Fruit fly (Drosophila melanogaster) whole organism, embryonic: ENCODE measurements around the gene CG15014.

Source experiments
- CG12104 ChIP-seq: fragments of 200-800 bp; sonication (Bioruptor generic); optimal IDR thresholded peaks from 3 replicates; lab custom pipeline; 2016; ENCODE audit warnings: missing biosample characterization, missing genetic modification characterization
- CG2202 ChIP-seq: fragments of 200-800 bp; sonication (Bioruptor generic); optimal IDR thresholded peaks from 2 replicates; lab custom pipeline; 2018; ENCODE audit warnings: missing biosample characterization, mild to moderate bottlenecking, missing genetic modification characterization
- CG34376 ChIP-seq: fragments of 200-800 bp; sonication (Bioruptor generic); optimal IDR thresholded peaks from 2 replicates; lab custom pipeline; 2018; ENCODE audit warnings: missing biosample characterization, mild to moderate bottlenecking, missing genetic modification characterization
- CG4360 ChIP-seq: fragments of 200-800 bp; sonication (Bioruptor generic); IDR thresholded peaks from 2 replicates; pipeline ENCODE4 v1.3.6; 2022; ENCODE audit warnings: missing biosample characterization, missing genetic modification characterization
- CG4424 ChIP-seq: fragments of 200-800 bp; sonication (Bioruptor generic); optimal IDR thresholded peaks from 3 replicates; lab custom pipeline; 2016; ENCODE audit warnings: missing biosample characterization, missing genetic modification characterization
- CG7928 ChIP-seq: fragments of 200-800 bp; sonication (Bioruptor generic); optimal IDR thresholded peaks from 2 replicates; lab custom pipeline; 2017; ENCODE audit warnings: missing biosample characterization, mild to moderate bottlenecking, missing genetic modification characterization
- CG8089 ChIP-seq: fragments of 200-800 bp; sonication (Bioruptor generic); optimal IDR thresholded peaks from 3 replicates; lab custom pipeline; 2016; ENCODE audit warnings: missing biosample characterization, missing genetic modification characterization
- CG8281 ChIP-seq: fragments of 200-800 bp; sonication (Bioruptor generic); optimal IDR thresholded peaks from 2 replicates; lab custom pipeline; 2018; ENCODE audit warnings: missing biosample characterization, mild to moderate bottlenecking, missing genetic modification characterization, moderate library complexity
- CG8290 ChIP-seq, 3 experiments: fragments of 200-800 bp; sonication (Bioruptor generic); optimal IDR thresholded peaks; 2 replicates each; lab custom pipeline; 2016 to 2019; ENCODE audit warnings: missing biosample characterization in 3 of 3, missing genetic modification characterization in 3 of 3, mild to moderate bottlenecking in 2 of 3, moderate library complexity in 1 of 3
- CG9609 ChIP-seq: fragments of 200-800 bp; sonication (Bioruptor generic); optimal IDR thresholded peaks from 3 replicates; lab custom pipeline; 2016; ENCODE audit warnings: missing biosample characterization, missing genetic modification characterization
- CG9932 ChIP-seq: fragments of 200-800 bp; sonication (Bioruptor generic); IDR thresholded peaks from 2 replicates; pipeline ENCODE4 v1.3.6; 2022; ENCODE audit warnings: missing biosample characterization, missing genetic modification characterization
- Dek ChIP-seq: fragments of 200-800 bp; sonication (Bioruptor generic); optimal IDR thresholded peaks from 3 replicates; lab custom pipeline; 2019; ENCODE audit warnings: missing biosample characterization, mild to moderate bottlenecking, missing genetic modification characterization, moderate library complexity
- ERR ChIP-seq: fragments of 200-800 bp; sonication (Bioruptor generic); optimal IDR thresholded peaks from 2 replicates; lab custom pipeline; 2016; ENCODE audit warnings: missing biosample characterization, missing genetic modification characterization
- Fer1 ChIP-seq: fragments of 200-800 bp; sonication (Bioruptor generic); optimal IDR thresholded peaks from 2 replicates; lab custom pipeline; 2017; ENCODE audit warnings: missing biosample characterization, mild to moderate bottlenecking, missing genetic modification characterization
- H15 ChIP-seq: fragments of 200-800 bp; sonication (Bioruptor generic); IDR thresholded peaks from 3 replicates; pipeline ENCODE4 v1.3.6; 2022; ENCODE audit warnings: missing biosample characterization, missing genetic modification characterization
- Hsf ChIP-seq: fragments of 200-800 bp; sonication (Bioruptor generic); optimal IDR thresholded peaks from 3 replicates; lab custom pipeline; 2016; ENCODE audit warnings: missing biosample characterization, missing genetic modification characterization
- Med ChIP-seq: fragments of 200-800 bp; sonication (Bioruptor generic); peaks from one replicate; lab custom pipeline; 2016; ENCODE audit warnings: missing biosample characterization, missing genetic modification characterization, mild to moderate bottlenecking, inconsistent platforms, moderate library complexity
- Meics ChIP-seq: fragments of 200-800 bp; sonication (Bioruptor generic); optimal IDR thresholded peaks from 2 replicates; lab custom pipeline; 2017; ENCODE audit warnings: missing biosample characterization, mild to moderate bottlenecking, missing genetic modification characterization
- Pdp1 ChIP-seq, 2 experiments: fragments of 200-800 bp; sonication (Bioruptor generic); optimal IDR thresholded peaks; 3 replicates each; lab custom pipeline; 2016; ENCODE audit warnings: missing biosample characterization in 2 of 2, missing genetic modification characterization in 2 of 2, mild to moderate bottlenecking in 1 of 2, moderate library complexity in 1 of 2
- bcd ChIP-seq: fragments of 200-800 bp; sonication (Bioruptor generic); optimal IDR thresholded peaks from 2 replicates; lab custom pipeline; 2017; ENCODE audit warnings: missing biosample characterization, mild to moderate bottlenecking, missing genetic modification characterization
- chinmo ChIP-seq: fragments of 200-800 bp; sonication (Bioruptor generic); IDR thresholded peaks from 4 replicates; pipeline ENCODE4 v1.3.6; 2022; ENCODE audit warnings: missing biosample characterization, missing genetic modification characterization; ENCODE audit not compliant: partially characterized antibody
- ewg ChIP-seq: fragments of 200-800 bp; sonication (Bioruptor generic); optimal IDR thresholded peaks from 3 replicates; lab custom pipeline; 2017; ENCODE audit warnings: mild to moderate bottlenecking, missing biosample characterization, missing genetic modification reagents, missing genetic modification characterization
- exex ChIP-seq: fragments of 200-800 bp; sonication (Bioruptor generic); optimal IDR thresholded peaks from 4 replicates; lab custom pipeline; 2018; ENCODE audit warnings: missing biosample characterization, mild to moderate bottlenecking, missing genetic modification characterization, moderate library complexity
- grn ChIP-seq: fragments of 200-800 bp; sonication (Bioruptor generic); optimal IDR thresholded peaks from 3 replicates; lab custom pipeline; 2017; ENCODE audit warnings: missing biosample characterization, missing genetic modification characterization
- gsb-n ChIP-seq: fragments of 200-800 bp; sonication (Bioruptor generic); optimal IDR thresholded peaks from 3 replicates; lab custom pipeline; 2018; ENCODE audit warnings: missing biosample characterization, mild to moderate bottlenecking, missing genetic modification characterization
- hb ChIP-seq: fragments of 200-800 bp; sonication (Bioruptor generic); IDR thresholded peaks from 3 replicates; pipeline ENCODE4 v1.3.6; 2022; ENCODE audit warnings: missing biosample characterization, missing genetic modification characterization; ENCODE audit not compliant: partially characterized antibody
- mirr ChIP-seq: fragments of 200-800 bp; sonication (Bioruptor generic); optimal IDR thresholded peaks from 3 replicates; lab custom pipeline; 2018; ENCODE audit warnings: missing biosample characterization, mild to moderate bottlenecking, missing genetic modification characterization
- oc ChIP-seq: fragments of 200-800 bp; sonication (Bioruptor generic); optimal IDR thresholded peaks from 2 replicates; lab custom pipeline; 2018; ENCODE audit warnings: missing biosample characterization, mild to moderate bottlenecking, missing genetic modification characterization, moderate library complexity
- pb ChIP-seq: fragments of 200-800 bp; sonication (Bioruptor generic); optimal IDR thresholded peaks from 3 replicates; lab custom pipeline; 2016; ENCODE audit warnings: missing biosample characterization, missing genetic modification characterization
- pros ChIP-seq: fragments of 200-800 bp; sonication (Bioruptor generic); optimal IDR thresholded peaks from 3 replicates; lab custom pipeline; 2019; ENCODE audit warnings: missing biosample characterization, mild to moderate bottlenecking, missing genetic modification characterization, moderate library complexity
- salm ChIP-seq: fragments of 200-800 bp; sonication (Bioruptor generic); optimal IDR thresholded peaks from 2 replicates; lab custom pipeline; 2018; ENCODE audit warnings: missing biosample characterization, mild to moderate bottlenecking, missing genetic modification characterization
- sd ChIP-seq: fragments of 200-800 bp; sonication (Bioruptor generic); optimal IDR thresholded peaks from 3 replicates; lab custom pipeline; 2018; ENCODE audit warnings: missing biosample characterization, mild to moderate bottlenecking, missing genetic modification characterization, moderate library complexity
- sens ChIP-seq: fragments of 200-800 bp; sonication (Bioruptor generic); peaks from one replicate; lab custom pipeline; 2016; ENCODE audit warnings: missing biosample characterization, missing genetic modification characterization
- sna ChIP-seq: fragments of 200-800 bp; sonication (Bioruptor generic); IDR thresholded peaks from 2 replicates; pipeline ENCODE4 v1.3.6; 2022; ENCODE audit warnings: missing biosample characterization, missing genetic modification characterization; ENCODE audit not compliant: partially characterized antibody
- sr ChIP-seq: fragments of 200-800 bp; sonication (Bioruptor generic); IDR thresholded peaks from 3 replicates; pipeline ENCODE4 v1.3.6; 2022; ENCODE audit warnings: missing biosample characterization, missing genetic modification characterization
- sug ChIP-seq: fragments of 200-800 bp; optimal IDR thresholded peaks from 2 replicates; lab custom pipeline; 2019; ENCODE audit warnings: missing biosample characterization, mild to moderate bottlenecking, missing genetic modification characterization, moderate library complexity
- tgo ChIP-seq: fragments of 200-800 bp; sonication (Bioruptor generic); IDR thresholded peaks from 3 replicates; pipeline ENCODE4 v1.3.6; 2022; ENCODE audit warnings: missing biosample characterization, missing genetic modification characterization
- trem ChIP-seq: fragments of 200-800 bp; optimal IDR thresholded peaks from 3 replicates; lab custom pipeline; 2019; ENCODE audit warnings: missing biosample characterization, mild to moderate bottlenecking, missing genetic modification characterization, moderate library complexity
- wdn ChIP-seq: fragments of 200-800 bp; sonication (Bioruptor generic); IDR thresholded peaks from 2 replicates; pipeline ENCODE4 v1.3.6; 2022; ENCODE audit warnings: missing biosample characterization, missing genetic modification characterization
- wek ChIP-seq: fragments of 200-800 bp; sonication (Bioruptor generic); optimal IDR thresholded peaks from 3 replicates; lab custom pipeline; 2018; ENCODE audit warnings: missing biosample characterization, mild to moderate bottlenecking, missing genetic modification characterization, moderate library complexity

CG15014 gene

dm6 chr3L:4296760-4297159 is 25.3 kb downstream of the CG15014 start (continued):
- TF ChIP-seq Meics (GFP tag; lab: Kevin White, UChicago), result no peak
- no peak for TF ChIP-seq CG8089 (GFP tag; lab: Kevin White, UChicago)
- TF ChIP-seq ewg, result no peak
- TF ChIP-seq CG2202 (tag; lab: Kevin White, UChicago), result no peak
- TF ChIP-seq CG12104 (GFP tag; lab: Kevin White, UChicago), result no peak
- TF ChIP-seq sr (GFP tag; lab: Robert Waterston, UW), result 0 out of 3 replicates have a peak, but pooled peaks have one; percentile 32
- no peak for TF ChIP-seq Fer1 (GFP tag; lab: Kevin White, UChicago)
- TF ChIP-seq wek (GFP tag; lab: Kevin White, UChicago), result no peak
- no peak for TF ChIP-seq sna (GFP tag; lab: Robert Waterston, UW)
- no peak for TF ChIP-seq bcd (GFP tag; lab: Kevin White, UChicago)
- no peak for TF ChIP-seq CG4424 (GFP tag; lab: Kevin White, UChicago)
- no peak for TF ChIP-seq hb
- TF ChIP-seq trem (tag; lab: Kevin White, UChicago), result no peak
- TF ChIP-seq pros, result peak; percentile 42
- TF ChIP-seq CG9609 (GFP tag; lab: Kevin White, UChicago), result no peak
- no peak for TF ChIP-seq wdn (GFP tag; lab: Robert Waterston, UW)
- TF ChIP-seq CG4360 (GFP tag; lab: Robert Waterston, UW), result no peak
- TF ChIP-seq gsb-n, result no peak
- no peak for TF ChIP-seq CG8290 (GFP tag; optimal IDR thresholded peaks at IDR 0.05; lab: Kevin White, UChicago)
- no peak for TF ChIP-seq CG8290 (tag; optimal IDR thresholded peaks at IDR 0.05; lab: Kevin White, UChicago)
- TF ChIP-seq Hsf (GFP tag; lab: Kevin White, UChicago), result no peak
- no peak for TF ChIP-seq CG7928
- no peak for TF ChIP-seq H15
- TF ChIP-seq oc (tag; lab: Kevin White, UChicago), result peak; percentile 69

dm6 chr3L:4293711-4294110 is 28.3 kb downstream of the CG15014 start:
- TF ChIP-seq ERR (no peak), Pdp1 (GFP tag; optimal IDR thresholded peaks at IDR 0.05; lab: Kevin White, UChicago) (peak in 1 of 2 experiments; percentile 22), chinmo (GFP tag; lab: Robert Waterston, UW) (0 out of 4 replicates have a peak, but pooled peaks have one; percentile 43), exex (peak; percentile 69), CG34376 (GFP tag; lab: Kevin White, UChicago) (peak; percentile 24), salm (peak; percentile 18), Dek (tag; lab: Kevin White, UChicago) (peak; percentile 1), CG9932 (GFP tag; lab: Robert Waterston, UW) (no peak), sd (no peak), mirr (peak; percentile 5), grn (GFP tag; lab: Kevin White, UChicago) (peak; percentile 35), CG8281 (tag; lab: Kevin White, UChicago) (no peak), CG8089 (GFP tag; lab: Kevin White, UChicago) (no peak), tgo (no peak), sug (tag; lab: Kevin White, UChicago) (peak; percentile 95)

dm6 chr3L:4293304-4293703 is 28.8 kb downstream of the CG15014 start:
- peak; percentile 72 for TF ChIP-seq sens
- peak; percentile 72 for TF ChIP-seq Med (GFP tag; lab: Kevin White, UChicago)
- TF ChIP-seq pb (GFP tag; lab: Kevin White, UChicago), result no peak
